Worm (Caenorhabditis elegans): Measurements from ENCODE around the gene fbxc-27.

Gene fbxc-27

DNA sequence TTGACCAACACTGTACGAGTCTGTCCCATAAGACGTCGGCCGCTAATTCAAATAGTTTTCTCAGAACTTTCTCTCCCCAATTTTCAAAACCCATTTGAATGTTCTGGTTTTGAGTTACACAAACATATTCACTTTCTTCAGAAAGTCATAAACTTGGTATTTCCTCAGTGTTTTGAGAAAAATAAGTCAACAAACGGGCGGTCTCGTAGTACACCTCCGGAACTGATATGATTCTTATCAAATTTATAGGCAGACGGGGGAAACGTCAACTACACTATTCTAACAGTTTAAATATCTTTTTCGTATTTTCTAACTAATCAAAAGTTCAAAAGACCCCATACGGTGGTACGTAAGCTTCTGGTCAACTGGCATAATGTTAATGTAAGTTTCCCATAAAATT lies 25.4 kb upstream of the fbxc-27 start:
- TF ChIP-seq zag-1 (tag; optimal IDR thresholded peaks at IDR 0.05) = no peak
- no peak for TF ChIP-seq ztf-4 (tag; optimal IDR thresholded peaks at IDR 0.05)
- peak; percentile 19 for TF ChIP-seq fos-1 (tag; optimal IDR thresholded peaks at IDR 0.05)

DNA sequence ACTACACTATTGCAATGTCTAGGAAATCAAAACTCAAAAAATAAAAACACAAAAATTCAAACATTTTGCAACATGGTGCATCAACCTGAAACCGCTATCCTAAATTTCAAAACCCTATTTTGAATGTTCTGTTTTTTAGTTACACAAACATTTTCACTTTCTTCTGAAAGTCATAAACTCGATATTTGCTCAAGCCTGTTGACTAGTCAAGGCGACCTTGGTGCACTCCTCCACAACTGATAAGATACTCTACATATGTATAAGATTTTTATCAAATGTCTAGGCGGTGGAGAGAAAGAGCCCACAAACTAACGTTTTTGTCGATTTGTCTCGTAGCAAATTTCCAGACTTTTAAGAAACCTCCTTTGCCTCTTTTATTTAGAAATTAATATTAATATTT lies 21.5 kb upstream of the fbxc-27 start, which contains the start of gene T07D3.4:
TSS of gene T07D3.4 (plus strand) at position 286 of the 400 bp plus-strand sequence.
- no peak for TF ChIP-seq sma-3 (GFP tag; optimal IDR thresholded peaks at IDR 0.05)
- no peak for TF ChIP-seq nhr-237 (tag; optimal IDR thresholded peaks at IDR 0.05)
- TF ChIP-seq peb-1 (tag; optimal IDR thresholded peaks at IDR 0.05) = no peak
- no peak for TF ChIP-seq unc-62 (GFP tag; optimal IDR thresholded peaks at IDR 0.05)
- TF ChIP-seq nhr-21 (tag; optimal IDR thresholded peaks at IDR 0.05) = no peak
- TF ChIP-seq mab-5 (tag; optimal IDR thresholded peaks at IDR 0.05) = no peak
- no peak for TF ChIP-seq nhr-23 (tag; optimal IDR thresholded peaks at IDR 0.05)
- TF ChIP-seq crh-2 (tag; optimal IDR thresholded peaks at IDR 0.05) = no peak
- TF ChIP-seq sma-9 (GFP tag; optimal IDR thresholded peaks at IDR 0.05) = peak; percentile 37
- TF ChIP-seq sma-9 (tag; optimal IDR thresholded peaks at IDR 0.05) = no peak
- TF ChIP-seq fos-1 (tag; optimal IDR thresholded peaks at IDR 0.05) = peak; percentile 61
- no peak for TF ChIP-seq ztf-1 (GFP tag; conservative IDR thresholded peaks at IDR 0.05)
- TF ChIP-seq egl-27 (tag; optimal IDR thresholded peaks at IDR 0.05) = no peak
- TF ChIP-seq mbf-1 (tag; optimal IDR thresholded peaks at IDR 0.05) = no peak
- no peak for TF ChIP-seq mdl-1 (tag; optimal IDR thresholded peaks at IDR 0.05)

DNA sequence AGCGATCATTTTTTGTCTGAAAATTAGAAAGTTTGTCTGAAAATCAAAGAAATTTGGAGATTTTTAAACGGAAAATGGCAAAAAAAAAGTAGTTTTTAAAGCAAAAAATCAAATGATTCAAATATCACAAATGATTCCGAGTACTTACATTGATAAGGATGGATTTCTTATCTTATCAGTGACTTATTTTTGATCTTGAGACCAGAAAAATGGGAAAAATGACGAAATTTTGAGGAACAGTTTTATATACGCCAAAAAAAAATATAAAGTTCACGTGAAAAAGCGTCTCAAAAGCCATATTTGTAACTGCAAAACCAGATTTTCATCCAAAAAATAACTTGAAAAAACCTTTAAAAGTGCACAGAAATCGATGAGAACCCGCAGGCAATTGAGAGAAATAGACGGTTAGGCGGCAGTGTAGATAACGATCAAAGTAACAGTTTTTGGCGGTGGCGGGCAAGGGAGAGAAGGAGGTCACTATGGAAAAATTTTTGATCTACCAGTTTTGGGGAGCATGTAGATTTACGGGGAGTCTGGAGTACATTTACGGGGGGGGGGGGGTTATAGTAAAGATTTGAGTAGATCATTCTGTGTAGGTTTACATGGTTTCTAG lies 8.7 kb upstream of the fbxc-27 start, which contains the start of gene T07D3.9:
TSS of gene T07D3.9 (minus strand) at position 194 of the 613 bp plus-strand sequence.
- no peak for TF ChIP-seq elt-3 (tag; optimal IDR thresholded peaks at IDR 0.05)
- peak; percentile 75 for TF ChIP-seq fos-1 (tag; optimal IDR thresholded peaks at IDR 0.05)
- no peak for TF ChIP-seq nhr-11 (tag; optimal IDR thresholded peaks at IDR 0.05)
- no peak for TF ChIP-seq alr-1 (tag; optimal IDR thresholded peaks at IDR 0.05)

DNA sequence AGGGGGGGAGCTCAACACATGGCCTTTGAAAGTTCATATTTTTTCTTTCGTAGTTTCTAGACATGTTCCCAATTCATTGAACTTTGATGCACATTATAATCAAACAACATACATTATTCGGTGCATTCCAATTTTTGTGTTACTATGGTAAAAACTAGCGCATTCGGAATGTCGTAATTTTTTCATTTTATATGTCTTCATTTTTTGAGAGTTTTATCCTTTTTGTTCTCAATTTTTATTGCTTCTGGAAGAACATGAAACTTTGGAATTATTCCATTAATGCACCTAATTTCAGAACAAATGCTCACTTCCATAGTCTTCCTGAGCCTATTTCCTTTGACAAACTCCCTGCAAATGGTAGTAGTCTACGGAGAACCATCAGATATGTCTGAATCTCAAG lies 7.9 kb upstream of the fbxc-27 start, which contains the start of gene T07D3.2:
TSS of gene T07D3.2 (plus strand) at position 301 of the 400 bp plus-strand sequence.
- TF ChIP-seq peb-1 (tag; optimal IDR thresholded peaks at IDR 0.05) (no peak), skn-1 (tag; optimal IDR thresholded peaks at IDR 0.05) (no peak), lin-13 (GFP tag; optimal IDR thresholded peaks at IDR 0.05) (no peak)

DNA sequence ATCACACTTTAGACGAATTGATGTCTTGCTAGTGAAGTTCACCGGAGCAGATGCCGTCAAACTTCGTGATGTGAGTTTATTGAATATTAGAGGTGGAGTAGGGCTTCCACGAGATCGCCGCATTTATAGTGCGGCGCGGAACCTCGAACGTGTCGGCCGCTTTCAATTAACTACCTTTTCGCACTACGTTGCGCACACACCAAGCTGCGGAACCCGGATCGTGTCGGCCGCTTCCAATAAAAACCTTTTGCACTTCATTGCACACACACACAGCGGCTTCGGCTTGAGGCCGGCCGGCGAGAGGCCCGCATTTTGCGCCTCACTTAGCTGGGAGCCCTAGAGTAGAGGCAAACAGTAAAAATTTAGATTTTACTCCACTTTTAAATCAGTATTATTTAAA lies 4.2 kb upstream of the fbxc-27 start:
- no peak for TF ChIP-seq ceh-16 (tag; optimal IDR thresholded peaks at IDR 0.05)
- peak; percentile 75 for TF ChIP-seq snpc-4 (tag; optimal IDR thresholded peaks at IDR 0.05)

DNA sequence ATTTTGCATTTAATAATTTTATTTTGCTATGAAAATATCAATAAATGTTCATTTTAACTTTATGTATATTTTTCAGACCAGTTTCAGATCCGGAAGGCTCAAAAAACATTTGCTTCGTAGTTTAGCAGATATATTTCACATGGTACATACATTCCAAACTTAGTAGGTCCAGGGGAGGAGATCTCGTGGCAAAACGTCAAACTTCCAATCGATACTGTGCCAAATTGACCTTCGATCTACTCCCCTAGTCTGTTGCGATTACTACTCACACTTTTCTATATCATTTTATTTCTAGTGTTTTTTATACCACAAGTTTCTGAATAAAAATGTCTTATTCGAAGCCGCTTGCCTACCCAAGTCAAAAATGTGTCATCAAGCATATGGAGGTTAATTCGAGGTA lies 2.1 kb downstream of the fbxc-27 start, which contains the start of gene fbxc-31:
TSS of gene fbxc-31 (plus strand) at position 301 of the 400 bp plus-strand sequence.
- TF ChIP-seq sem-4 (tag; optimal IDR thresholded peaks at IDR 0.05) (no peak), sma-9 (GFP tag; optimal IDR thresholded peaks at IDR 0.05) (no peak), sma-9 (tag; optimal IDR thresholded peaks at IDR 0.05) (no peak), nhr-23 (tag; optimal IDR thresholded peaks at IDR 0.05) (no peak), mdl-1 (tag; optimal IDR thresholded peaks at IDR 0.05) (no peak), nhr-21 (tag; optimal IDR thresholded peaks at IDR 0.05) (no peak), mab-5 (tag; optimal IDR thresholded peaks at IDR 0.05) (no peak), lin-11 (tag; optimal IDR thresholded peaks at IDR 0.05) (no peak), unc-39 (tag; optimal IDR thresholded peaks at IDR 0.05) (no peak), sma-3 (GFP tag; optimal IDR thresholded peaks at IDR 0.05) (no peak), mbf-1 (tag; optimal IDR thresholded peaks at IDR 0.05) (no peak), nhr-6 (tag; optimal IDR thresholded peaks at IDR 0.05) (no peak), F13H6.1 (tag; optimal IDR thresholded peaks at IDR 0.05) (no peak), egl-27 (tag; optimal IDR thresholded peaks at IDR 0.05) (no peak), nhr-12 (tag; optimal IDR thresholded peaks at IDR 0.05) (no peak), elt-3 (tag; optimal IDR thresholded peaks at IDR 0.05) (no peak)

DNA sequence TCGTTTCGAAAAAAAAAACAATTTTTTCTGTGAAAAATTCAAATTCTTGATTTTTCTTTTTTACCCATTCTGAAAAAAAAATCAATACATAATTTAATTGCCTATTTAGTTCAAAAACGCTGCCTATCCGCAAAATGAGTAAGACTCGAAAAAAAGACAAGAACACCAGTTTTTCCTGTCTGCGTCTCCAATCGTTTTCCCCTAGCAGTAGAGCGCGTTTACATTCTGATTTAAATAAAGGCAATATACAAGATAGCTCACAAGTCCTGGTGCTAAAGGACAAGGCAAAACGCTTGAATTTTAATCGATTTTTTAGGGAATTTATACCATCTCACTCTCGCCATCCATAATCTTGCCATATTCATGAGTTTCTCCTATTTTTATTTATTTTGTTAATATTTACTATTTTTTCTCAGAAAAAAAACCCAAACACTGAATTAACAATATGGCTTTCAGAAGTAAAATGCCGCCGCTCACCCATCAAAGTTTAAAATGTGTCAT lies 3.7 kb downstream of the fbxc-27 start, which contains the start of gene fbxc-33:
TSS of gene fbxc-33 (plus strand) at position 451 of the 501 bp plus-strand sequence.
- TF ChIP-seq fos-1 (tag; optimal IDR thresholded peaks at IDR 0.05) (peak; percentile 19), nhr-129 (tag; optimal IDR thresholded peaks at IDR 0.05) (peak; percentile 1), ztf-4 (tag; optimal IDR thresholded peaks at IDR 0.05) (no peak), unc-55 (GFP tag; optimal IDR thresholded peaks at IDR 0.05) (peak; percentile 53), nhr-6 (tag; optimal IDR thresholded peaks at IDR 0.05) (no peak), alr-1 (tag; optimal IDR thresholded peaks at IDR 0.05) (no peak), ZK546.5 (tag; optimal IDR thresholded peaks at IDR 0.05) (no peak), peb-1 (tag; optimal IDR thresholded peaks at IDR 0.05) (no peak), nhr-23 (tag; optimal IDR thresholded peaks at IDR 0.05) (no peak), nhr-11 (tag; optimal IDR thresholded peaks at IDR 0.05) (no peak), lin-39 (tag; optimal IDR thresholded peaks at IDR 0.05) (no peak), sma-9 (GFP tag; optimal IDR thresholded peaks at IDR 0.05) (no peak), sma-9 (tag; optimal IDR thresholded peaks at IDR 0.05) (no peak), mab-5 (tag; optimal IDR thresholded peaks at IDR 0.05) (no peak), lin-13 (GFP tag; optimal IDR thresholded peaks at IDR 0.05) (no peak), aly-2 (tag; optimal IDR thresholded peaks at IDR 0.05) (no peak), unc-62 (GFP tag; optimal IDR thresholded peaks at IDR 0.05) (no peak), nhr-77 (tag; optimal IDR thresholded peaks at IDR 0.05) (no peak), F13H6.1 (tag; optimal IDR thresholded peaks at IDR 0.05) (no peak), ztf-1 (GFP tag; conservative IDR thresholded peaks at IDR 0.05) (no peak), nhr-237 (tag; optimal IDR thresholded peaks at IDR 0.05) (no peak), Y55F3AM.14 (GFP tag; optimal IDR thresholded peaks at IDR 0.05) (no peak), gmeb-1 (tag; optimal IDR thresholded peaks at IDR 0.05) (peak; percentile 14), mbf-1 (tag; optimal IDR thresholded peaks at IDR 0.05) (no peak)

Data from whole organism, L2 larva.